Fruit fly (Drosophila melanogaster): Measurements from ENCODE around the gene CG10591.

CG10591 gene

dm6 chr3L:5599592-5599991 lies at the start of gene CG10591:
TSS of gene CG10591 (minus strand) at chr3L:5599692.
- TF ChIP-seq CG8478 (optimal IDR thresholded peaks at IDR 0.05) (no peak), CTCF (optimal IDR thresholded peaks at IDR 0.05) (no peak)

dm6 chr3L:5643733-5644132 lies 44.2 kb upstream of the CG10591 start:
- TF ChIP-seq CG8478 (optimal IDR thresholded peaks at IDR 0.05): no peak
- TF ChIP-seq CTCF (optimal IDR thresholded peaks at IDR 0.05): no peak

dm6 chr3L:5642837-5643236 lies 43.3 kb upstream of the CG10591 start:
- no peak for TF ChIP-seq CTCF (optimal IDR thresholded peaks at IDR 0.05)
- no peak for TF ChIP-seq CG8478 (optimal IDR thresholded peaks at IDR 0.05)

dm6 chr3L:5641547-5641946 lies 42.1 kb upstream of the CG10591 start:
- no peak for TF ChIP-seq CG8478 (optimal IDR thresholded peaks at IDR 0.05)
- no peak for TF ChIP-seq CTCF (optimal IDR thresholded peaks at IDR 0.05)

dm6 chr3L:5641120-5641519 lies 41.6 kb upstream of the CG10591 start:
- TF ChIP-seq CTCF (optimal IDR thresholded peaks at IDR 0.05) (no peak), CG8478 (optimal IDR thresholded peaks at IDR 0.05) (no peak)

- no peak for TF ChIP-seq CTCF (optimal IDR thresholded peaks at IDR 0.05)
- no peak for TF ChIP-seq CG8478 (optimal IDR thresholded peaks at IDR 0.05)
Measured at dm6 chr3L:5640689-5641088, 41.2 kb upstream of the CG10591 start.

- TF ChIP-seq CTCF (optimal IDR thresholded peaks at IDR 0.05) (no peak), CG8478 (optimal IDR thresholded peaks at IDR 0.05) (no peak)
Measured at dm6 chr3L:5639474-5639873, 40.0 kb upstream of the CG10591 start.

- TF ChIP-seq CTCF (optimal IDR thresholded peaks at IDR 0.05): no peak
- TF ChIP-seq CG8478 (optimal IDR thresholded peaks at IDR 0.05): no peak
Measured at dm6 chr3L:5638542-5639045, 39.1 kb upstream of the CG10591 start.

dm6 chr3L:5637477-5637876 lies 38.0 kb upstream of the CG10591 start:
- no peak for TF ChIP-seq CG8478 (optimal IDR thresholded peaks at IDR 0.05)
- no peak for TF ChIP-seq CTCF (optimal IDR thresholded peaks at IDR 0.05)

- TF ChIP-seq CTCF (optimal IDR thresholded peaks at IDR 0.05) (no peak), CG8478 (optimal IDR thresholded peaks at IDR 0.05) (no peak)
Measured at dm6 chr3L:5635237-5636025, 35.9 kb upstream of the CG10591 start.

dm6 chr3L:5634188-5634894 lies 34.8 kb upstream of the CG10591 start:
- TF ChIP-seq CG8478 (optimal IDR thresholded peaks at IDR 0.05): no peak
- TF ChIP-seq CTCF (optimal IDR thresholded peaks at IDR 0.05): no peak

dm6 chr3L:5633247-5634187 lies 34.0 kb upstream of the CG10591 start:
- TF ChIP-seq CTCF (optimal IDR thresholded peaks at IDR 0.05) (no peak), CG8478 (optimal IDR thresholded peaks at IDR 0.05) (no peak)

dm6 chr3L:5631917-5632316 lies 32.4 kb upstream of the CG10591 start:
- no peak for TF ChIP-seq CTCF (optimal IDR thresholded peaks at IDR 0.05)
- no peak for TF ChIP-seq CG8478 (optimal IDR thresholded peaks at IDR 0.05)

dm6 chr3L:5630608-5631080 lies 31.2 kb upstream of the CG10591 start, which contains the start of gene Blimp-1:
TSS of gene Blimp-1 (plus strand) at chr3L:5630983.
- no peak for TF ChIP-seq CTCF (optimal IDR thresholded peaks at IDR 0.05)
- no peak for TF ChIP-seq CG8478 (optimal IDR thresholded peaks at IDR 0.05)

- TF ChIP-seq CG8478 (optimal IDR thresholded peaks at IDR 0.05): no peak
- TF ChIP-seq CTCF (optimal IDR thresholded peaks at IDR 0.05): no peak
Measured at dm6 chr3L:5630176-5630583, 30.7 kb upstream of the CG10591 start.

Data from S2 (cell line).